Worm (Caenorhabditis elegans) whole organism, L3 larva: ENCODE measurements around the gene dop-4.

Experiments
- ceh-82 ChIP-seq: fragments of 150-350 bp; optimal IDR thresholded peaks from 2 replicates; lab custom pipeline; 2014; ENCODE audit warnings: missing biosample characterization, missing genetic modification characterization
- ceh-9 ChIP-seq: sonication (generic microtip); optimal IDR thresholded peaks from 2 replicates; lab custom pipeline; 2018; ENCODE audit warnings: missing biosample characterization, missing genetic modification characterization
- fkh-10 ChIP-seq: sonication (generic microtip); optimal IDR thresholded peaks from 2 replicates; lab custom pipeline; 2017; ENCODE audit warnings: missing biosample characterization, missing genetic modification reagents, missing genetic modification characterization
- lin-39 ChIP-seq: fragments of 150-350 bp; optimal IDR thresholded peaks from 2 replicates; lab custom pipeline; 2018; ENCODE audit warnings: missing biosample characterization, missing genetic modification reagents, missing genetic modification characterization
- mdl-1 ChIP-seq: fragments of 150-350 bp; optimal IDR thresholded peaks from 2 replicates; lab custom pipeline; 2014; ENCODE audit warnings: missing biosample characterization, missing genetic modification characterization
- nhr-11 ChIP-seq: fragments of 150-350 bp; optimal IDR thresholded peaks from 2 replicates; lab custom pipeline; 2014; ENCODE audit warnings: missing biosample characterization, missing genetic modification characterization
- nhr-23 ChIP-seq: fragments of 150-350 bp; optimal IDR thresholded peaks from 2 replicates; lab custom pipeline; 2014; ENCODE audit warnings: missing biosample characterization, missing genetic modification reagents, missing genetic modification characterization
- sea-2 ChIP-seq: fragments of 150-350 bp; sonication (generic microtip); optimal IDR thresholded peaks from 4 replicates; lab custom pipeline; 2014; ENCODE audit warnings: missing biosample characterization, missing genetic modification reagents, missing genetic modification characterization
- ztf-4 ChIP-seq: fragments of 150-350 bp; optimal IDR thresholded peaks from 2 replicates; lab custom pipeline; 2014; ENCODE audit warnings: missing biosample characterization, missing genetic modification characterization

DNA sequence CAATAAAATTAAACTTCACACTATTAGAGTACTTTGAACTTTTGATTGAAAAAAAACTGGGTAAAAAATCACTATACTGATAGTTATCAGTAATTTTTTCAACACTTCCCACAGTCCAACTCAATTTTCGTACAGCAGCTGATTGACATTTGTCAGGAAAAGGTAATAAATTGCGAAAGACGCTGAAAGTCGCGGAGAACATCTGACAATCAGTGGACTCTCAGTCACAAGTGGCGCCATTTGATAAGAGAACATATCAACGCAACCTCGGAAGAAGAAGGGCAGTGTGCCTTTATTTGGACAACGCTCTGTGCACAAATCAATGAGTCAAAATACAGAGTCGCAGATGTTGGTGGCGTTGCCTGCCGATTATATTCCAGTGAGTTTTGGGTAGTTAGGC, 22.5 kb upstream of the dop-4 start, which contains the start of gene C52B11.5:
- TF ChIP-seq fkh-10 (GFP tag; lab: Kevin White, UChicago) (no peak), mdl-1 (no peak), ztf-4 (tag; lab: Kevin White, UChicago) (no peak), ceh-9 (no peak), lin-39 (no peak), nhr-23 (tag; lab: Kevin White, UChicago) (no peak), ceh-82 (tag; lab: Kevin White, UChicago) (no peak), nhr-11 (tag; lab: Kevin White, UChicago) (no peak), sea-2 (GFP tag; lab: Kevin White, UChicago) (no peak)
